Fruit fly (Drosophila melanogaster): ENCODE results near the gene CG13738.

The CG13738 gene

DNA sequence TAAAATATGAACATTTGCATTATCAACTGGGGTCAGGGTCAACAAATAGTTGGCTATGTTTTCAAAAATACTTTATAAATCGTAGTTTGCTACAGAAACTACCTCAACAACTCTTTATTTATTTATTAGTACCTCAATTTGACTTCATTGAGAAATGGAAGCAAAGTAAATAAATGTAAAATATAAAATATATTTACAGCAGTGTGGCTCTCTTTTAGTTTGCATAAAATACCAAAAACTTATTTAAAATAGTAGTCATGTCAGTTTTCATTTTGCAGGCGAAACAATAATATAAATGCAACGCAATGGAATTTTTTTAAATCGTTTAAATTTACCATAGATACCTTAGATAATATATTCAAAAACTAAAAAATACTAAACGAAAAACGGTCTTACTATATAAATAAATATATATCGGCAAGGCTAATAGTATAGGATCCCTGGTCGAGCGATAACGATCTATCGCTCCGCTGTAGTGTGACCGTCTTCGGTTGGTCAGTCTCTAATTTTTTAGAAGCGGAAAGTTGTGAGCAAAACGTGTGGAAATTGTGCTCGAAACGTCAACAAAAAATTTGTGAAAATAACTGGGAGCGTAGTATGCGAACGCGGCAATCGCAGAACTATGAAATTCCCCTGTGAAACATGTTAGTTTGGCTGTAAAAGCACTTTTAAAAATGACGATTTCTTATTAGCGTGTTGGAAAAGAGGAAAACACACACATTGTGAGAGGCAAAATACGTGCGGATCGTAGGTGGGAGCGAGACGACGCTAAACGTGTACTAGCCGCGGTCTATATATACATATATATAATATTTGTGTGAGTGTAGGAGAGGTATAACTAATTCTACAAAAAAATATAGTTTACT is 28.6 kb upstream of the CG13738 start, which contains the start of the genes Nprl3 and upSET (continued):
- TF ChIP-seq ato (GFP tag; IDR thresholded peaks at IDR 0.05; ENCODE audit: partially characterized antibody): peak; percentile 69; the same call in 1 of the 2 replicates
- TF ChIP-seq CG13624 (GFP tag; optimal IDR thresholded peaks at IDR 0.05): no peak
- TF ChIP-seq Kr (GFP tag; optimal IDR thresholded peaks at IDR 0.05): no peak
- no peak; the same call in 1 of the 2 replicates for TF ChIP-seq chm (GFP tag; IDR thresholded peaks at IDR 0.05)
- TF ChIP-seq YL-1 (GFP tag; optimal IDR thresholded peaks at IDR 0.05): peak; percentile 81
- TF ChIP-seq CG1602 (GFP tag; optimal IDR thresholded peaks at IDR 0.05): no peak
- 0 out of 2 replicates have a peak, but pooled peaks have one; percentile 22 for TF ChIP-seq E2f2 (GFP tag; IDR thresholded peaks at IDR 0.05)
- no peak for TF ChIP-seq D (optimal IDR thresholded peaks at IDR 0.05)
- TF ChIP-seq D (GFP tag; optimal IDR thresholded peaks at IDR 0.05): no peak
- TF ChIP-seq bab2 (GFP tag; optimal IDR thresholded peaks at IDR 0.05): no peak
- peak; percentile 20 for TF ChIP-seq HmgZ (tag; optimal IDR thresholded peaks at IDR 0.05)
- no peak for TF ChIP-seq Poxn (GFP tag; IDR thresholded peaks at IDR 0.05)
- TF ChIP-seq Ets65A (GFP tag): no peak
- peak; percentile 34 for TF ChIP-seq Hmr (GFP tag; optimal IDR thresholded peaks at IDR 0.05)
- TF ChIP-seq bowl (GFP tag; IDR thresholded peaks at IDR 0.05): no peak
- peak; percentile 38 for TF ChIP-seq sqz (GFP tag; optimal IDR thresholded peaks at IDR 0.05)
- TF ChIP-seq CG4617 (GFP tag; optimal IDR thresholded peaks at IDR 0.05; ENCODE audit: borderline replicate concordance): peak; percentile 11
- no peak for TF ChIP-seq stc (GFP tag; IDR thresholded peaks at IDR 0.05)
- peak; percentile 77 for TF ChIP-seq stwl (tag; optimal IDR thresholded peaks at IDR 0.05)
- no peak for TF ChIP-seq CG5180 (GFP tag; optimal IDR thresholded peaks at IDR 0.05)
- peak; percentile 79 for TF ChIP-seq HLH4C (GFP tag; IDR thresholded peaks at IDR 0.05; ENCODE audit: partially characterized antibody)
- TF ChIP-seq CG16813 (GFP tag; IDR thresholded peaks at IDR 0.05; ENCODE audit: partially characterized antibody): peak; percentile 91
- peak; percentile 20 for TF ChIP-seq Hsf (GFP tag; optimal IDR thresholded peaks at IDR 0.05)
- no peak for TF ChIP-seq CG30431 (GFP tag; optimal IDR thresholded peaks at IDR 0.05)
- peak; percentile 6 for TF ChIP-seq Myb (GFP tag; optimal IDR thresholded peaks at IDR 0.05)
- TF ChIP-seq CkIIα-i1 (GFP tag; IDR thresholded peaks at IDR 0.05): no peak
- no peak for TF ChIP-seq CG31224 (GFP tag; IDR thresholded peaks at IDR 0.05)
- peak; percentile 60 for TF ChIP-seq nerfin-2 (GFP tag; IDR thresholded peaks at IDR 0.05; ENCODE audit: partially characterized antibody)
- peak; percentile 87 for TF ChIP-seq Scr (GFP tag; IDR thresholded peaks at IDR 0.05; ENCODE audit: partially characterized antibody)
- TF ChIP-seq HHEX (GFP tag; optimal IDR thresholded peaks at IDR 0.05): no peak
- 0 out of 2 replicates have a peak, but pooled peaks have one; percentile 41 for TF ChIP-seq CG32532 (GFP tag; IDR thresholded peaks at IDR 0.05)
- no peak for TF ChIP-seq wor (GFP tag; IDR thresholded peaks at IDR 0.05)
- peak; percentile 86 for TF ChIP-seq sna (GFP tag; IDR thresholded peaks at IDR 0.05; ENCODE audit: partially characterized antibody)
- peak; percentile 98 for TF ChIP-seq CG9797 (GFP tag; optimal IDR thresholded peaks at IDR 0.05)
- no peak for TF ChIP-seq shn (GFP tag; optimal IDR thresholded peaks at IDR 0.05)
- TF ChIP-seq CG2712 (tag; optimal IDR thresholded peaks at IDR 0.05): peak; percentile 52
- TF ChIP-seq Max (GFP tag; optimal IDR thresholded peaks at IDR 0.05): peak; percentile 24
- no peak for TF ChIP-seq Aef1 (GFP tag; IDR thresholded peaks at IDR 0.05)
- TF ChIP-seq bsh (GFP tag; optimal IDR thresholded peaks at IDR 0.05): no peak
- peak; percentile 87 for TF ChIP-seq Elba2 (GFP tag; optimal IDR thresholded peaks at IDR 0.05)
- TF ChIP-seq Dref (GFP tag; IDR thresholded peaks at IDR 0.05): peak; percentile 68
- no peak for TF ChIP-seq CG1024 (GFP tag; IDR thresholded peaks at IDR 0.05)
- no peak for TF ChIP-seq ara (GFP tag; IDR thresholded peaks at IDR 0.05)
- peak; percentile 90; the same call in 2 of the 3 replicates for TF ChIP-seq knrl (GFP tag; IDR thresholded peaks at IDR 0.05; ENCODE audit: partially characterized antibody)
- TF ChIP-seq CG5245 (GFP tag; optimal IDR thresholded peaks at IDR 0.05): no peak
- no peak for TF ChIP-seq Hand (GFP tag; optimal IDR thresholded peaks at IDR 0.05)
- no peak for TF ChIP-seq Spps (tag; optimal IDR thresholded peaks at IDR 0.05)
- no peak for TF ChIP-seq btn (GFP tag; optimal IDR thresholded peaks at IDR 0.05)
- peak; percentile 52 for TF ChIP-seq phol (tag; optimal IDR thresholded peaks at IDR 0.05)

Data from whole organism, embryonic.